Fruit fly (Drosophila melanogaster) whole organism, embryonic: Measurements from ENCODE around the gene CG4133.
A peak's percentile ranks its signal among the peaks of the same experiment; 100 is the strongest.

ENCODE experiments used
- ATbp ChIP-seq: fragments of 200-800 bp; sonication (Bioruptor generic); optimal IDR thresholded peaks from 2 replicates; lab custom pipeline; 2017; ENCODE audit warnings: missing biosample characterization, mild to moderate bottlenecking, missing genetic modification characterization, missing genetic modification reagents
- BtbVII ChIP-seq: fragments of 200-800 bp; sonication (Bioruptor generic); optimal IDR thresholded peaks from 3 replicates; lab custom pipeline; 2017; ENCODE audit warnings: missing biosample characterization, mild to moderate bottlenecking, missing genetic modification characterization
- CG10209 ChIP-seq: fragments of 200-800 bp; sonication (Bioruptor generic); optimal IDR thresholded peaks from 3 replicates; lab custom pipeline; 2017; ENCODE audit warnings: missing biosample characterization, mild to moderate bottlenecking, missing genetic modification characterization, missing genetic modification reagents
- CG10274 ChIP-seq: fragments of 200-800 bp; sonication (Bioruptor generic); optimal IDR thresholded peaks from 3 replicates; lab custom pipeline; 2017; ENCODE audit warnings: missing biosample characterization, mild to moderate bottlenecking, missing genetic modification characterization
- CG12104 ChIP-seq: fragments of 200-800 bp; sonication (Bioruptor generic); optimal IDR thresholded peaks from 3 replicates; lab custom pipeline; 2016; ENCODE audit warnings: missing biosample characterization, missing genetic modification characterization
- CG1603 ChIP-seq: fragments of 200-800 bp; sonication (Bioruptor generic); optimal IDR thresholded peaks from 2 replicates; lab custom pipeline; 2019; ENCODE audit warnings: missing biosample characterization, mild to moderate bottlenecking, missing genetic modification characterization, moderate library complexity
- CG2120 ChIP-seq: fragments of 200-800 bp; sonication (Bioruptor generic); optimal IDR thresholded peaks from 3 replicates; lab custom pipeline; 2016; ENCODE audit warnings: missing biosample characterization, missing genetic modification characterization
- CG2678 ChIP-seq: fragments of 200-800 bp; sonication (Bioruptor generic); optimal IDR thresholded peaks from 3 replicates; lab custom pipeline; 2019; ENCODE audit warnings: missing biosample characterization, mild to moderate bottlenecking, missing genetic modification characterization, moderate library complexity
- CG34376 ChIP-seq: fragments of 200-800 bp; sonication (Bioruptor generic); optimal IDR thresholded peaks from 2 replicates; lab custom pipeline; 2018; ENCODE audit warnings: missing biosample characterization, mild to moderate bottlenecking, missing genetic modification characterization
- CG4328 ChIP-seq: fragments of 200-800 bp; sonication (Bioruptor generic); optimal IDR thresholded peaks from 3 replicates; lab custom pipeline; 2017; ENCODE audit warnings: missing biosample characterization, missing genetic modification reagents, missing genetic modification characterization
- CG6791 ChIP-seq: fragments of 200-800 bp; sonication (Bioruptor generic); IDR thresholded peaks from 3 replicates; pipeline ENCODE4 v1.3.6; 2022; ENCODE audit warnings: missing biosample characterization, missing genetic modification characterization; ENCODE audit not compliant: partially characterized antibody
- CG7357 ChIP-seq: fragments of 200-800 bp; sonication (Bioruptor generic); IDR thresholded peaks from 3 replicates; pipeline ENCODE4 v1.3.6; 2022; ENCODE audit warnings: missing biosample characterization, missing genetic modification characterization
- CG7839 ChIP-seq: fragments of 200-800 bp; sonication (Bioruptor generic); optimal IDR thresholded peaks from 3 replicates; lab custom pipeline; 2018; ENCODE audit warnings: missing biosample characterization, mild to moderate bottlenecking, missing genetic modification characterization, moderate library complexity
- CG8944 ChIP-seq: fragments of 200-800 bp; sonication (Bioruptor generic); optimal IDR thresholded peaks from 3 replicates; lab custom pipeline; 2016; ENCODE audit warnings: missing biosample characterization, missing genetic modification characterization
- CkIIα-i1 ChIP-seq: fragments of 200-800 bp; sonication (Bioruptor generic); IDR thresholded peaks from 2 replicates; pipeline ENCODE4 v1.3.6; 2022; ENCODE audit warnings: missing biosample characterization, missing genetic modification characterization
- D19A ChIP-seq: fragments of 200-800 bp; optimal IDR thresholded peaks from 3 replicates; lab custom pipeline; 2019; ENCODE audit warnings: missing biosample characterization, mild to moderate bottlenecking, missing genetic modification characterization, moderate library complexity
- Dip2 ChIP-seq: fragments of 200-800 bp; sonication (Bioruptor generic); IDR thresholded peaks from 2 replicates; pipeline ENCODE4 v1.3.6; 2022; ENCODE audit warnings: missing biosample characterization, missing genetic modification characterization
- Ets97D ChIP-seq: fragments of 200-800 bp; sonication (Bioruptor generic); optimal IDR thresholded peaks from 3 replicates; lab custom pipeline; 2016; ENCODE audit warnings: missing biosample characterization, missing genetic modification characterization
- Gug ChIP-seq: fragments of 200-800 bp; sonication (Bioruptor generic); IDR thresholded peaks from 4 replicates; pipeline ENCODE4 v1.3.6; 2022; ENCODE audit warnings: missing biosample characterization, missing genetic modification characterization
- HLH3B ChIP-seq: fragments of 200-800 bp; sonication (Bioruptor generic); IDR thresholded peaks from 2 replicates; pipeline ENCODE4 v1.3.6; 2022; ENCODE audit warnings: missing biosample characterization, missing genetic modification characterization
- Mrtf ChIP-seq: fragments of 200-800 bp; sonication (Bioruptor generic); IDR thresholded peaks from 3 replicates; pipeline ENCODE4 v1.3.6; 2022; ENCODE audit warnings: missing biosample characterization, missing genetic modification characterization
- Sry-δ ChIP-seq: fragments of 200-800 bp; sonication (Bioruptor generic); optimal IDR thresholded peaks from 2 replicates; lab custom pipeline; 2016; ENCODE audit warnings: missing biosample characterization, missing genetic modification characterization
- Vsx1 ChIP-seq: fragments of 200-800 bp; sonication (Bioruptor generic); optimal IDR thresholded peaks from 2 replicates; lab custom pipeline; 2017; ENCODE audit warnings: missing biosample characterization, mild to moderate bottlenecking, missing genetic modification characterization, missing genetic modification reagents
- Xbp1 ChIP-seq: fragments of 200-800 bp; sonication (Bioruptor generic); optimal IDR thresholded peaks from 3 replicates; lab custom pipeline; 2016; ENCODE audit warnings: missing biosample characterization, mild to moderate bottlenecking, missing genetic modification characterization
- ap ChIP-seq: fragments of 200-800 bp; sonication (Bioruptor generic); IDR thresholded peaks from 2 replicates; pipeline ENCODE4 v1.3.6; 2022; ENCODE audit warnings: missing biosample characterization, missing genetic modification characterization
- ara ChIP-seq: fragments of 200-800 bp; sonication (Bioruptor generic); IDR thresholded peaks from 2 replicates; pipeline ENCODE4 v1.3.6; 2022; ENCODE audit warnings: missing biosample characterization, missing genetic modification characterization
- ash1 ChIP-seq: fragments of 200-800 bp; sonication (Bioruptor generic); optimal IDR thresholded peaks from 2 replicates; lab custom pipeline; 2018; ENCODE audit warnings: missing biosample characterization, mild to moderate bottlenecking, missing genetic modification characterization
- btn ChIP-seq: fragments of 200-800 bp; sonication (Bioruptor generic); optimal IDR thresholded peaks from 2 replicates; lab custom pipeline; 2016; ENCODE audit warnings: missing biosample characterization, missing genetic modification characterization
- cato ChIP-seq: fragments of 200-800 bp; sonication (Bioruptor generic); optimal IDR thresholded peaks from 2 replicates; lab custom pipeline; 2016; ENCODE audit warnings: missing biosample characterization, missing genetic modification characterization, borderline replicate concordance
- dm ChIP-seq: fragments of 200-800 bp; sonication (Bioruptor generic); optimal IDR thresholded peaks from 3 replicates; lab custom pipeline; 2016; ENCODE audit warnings: missing biosample characterization, missing genetic modification characterization
- dmrt11E ChIP-seq: fragments of 200-800 bp; sonication (Bioruptor generic); optimal IDR thresholded peaks from 3 replicates; lab custom pipeline; 2018; ENCODE audit warnings: missing biosample characterization, mild to moderate bottlenecking, missing genetic modification characterization, moderate library complexity
- dysf ChIP-seq: fragments of 200-800 bp; sonication (Bioruptor generic); IDR thresholded peaks from 3 replicates; pipeline ENCODE4 v1.3.6; 2022; ENCODE audit warnings: missing biosample characterization, missing genetic modification characterization
- eyg ChIP-seq: fragments of 200-800 bp; sonication (Bioruptor generic); optimal IDR thresholded peaks from 3 replicates; lab custom pipeline; 2016; ENCODE audit warnings: missing biosample characterization, missing genetic modification characterization
- ftz-f1 ChIP-seq: fragments of 200-800 bp; sonication (Bioruptor generic); optimal IDR thresholded peaks from 2 replicates; lab custom pipeline; 2016; ENCODE audit warnings: missing biosample characterization, missing genetic modification characterization
- gro ChIP-seq: fragments of 200-800 bp; sonication (Bioruptor generic); optimal IDR thresholded peaks from 2 replicates; lab custom pipeline; 2016; ENCODE audit warnings: missing biosample characterization, missing genetic modification characterization
- jing ChIP-seq: fragments of 200-800 bp; sonication (Bioruptor generic); optimal IDR thresholded peaks from 2 replicates; lab custom pipeline; 2018; ENCODE audit warnings: missing biosample characterization, mild to moderate bottlenecking, missing genetic modification characterization
- lilli ChIP-seq: fragments of 200-800 bp; sonication (Bioruptor generic); optimal IDR thresholded peaks from 3 replicates; lab custom pipeline; 2016; ENCODE audit warnings: missing biosample characterization, missing genetic modification characterization
- lmd ChIP-seq: fragments of 200-800 bp; sonication (Bioruptor generic); IDR thresholded peaks from 2 replicates; pipeline ENCODE4 v1.3.6; 2022; ENCODE audit warnings: missing biosample characterization, missing genetic modification characterization
- luna ChIP-seq: fragments of 200-800 bp; sonication (Bioruptor generic); optimal IDR thresholded peaks from 2 replicates; lab custom pipeline; 2016; ENCODE audit warnings: missing biosample characterization, missing genetic modification characterization
- mam ChIP-seq: fragments of 200-800 bp; sonication (Bioruptor generic); optimal IDR thresholded peaks from 3 replicates; lab custom pipeline; 2016; ENCODE audit warnings: missing biosample characterization, missing genetic modification characterization
- nom ChIP-seq: fragments of 200-800 bp; sonication (Bioruptor generic); optimal IDR thresholded peaks from 2 replicates; lab custom pipeline; 2017; ENCODE audit warnings: missing biosample characterization, missing genetic modification characterization, mild to moderate bottlenecking, moderate library complexity, missing genetic modification reagents
- pb ChIP-seq: fragments of 200-800 bp; sonication (Bioruptor generic); optimal IDR thresholded peaks from 3 replicates; lab custom pipeline; 2016; ENCODE audit warnings: missing biosample characterization, missing genetic modification characterization
- prd ChIP-seq, 3 experiments: fragments of >200 bp in 2 of 3; fragments of 200-800 bp in 1 of 3; sonication (Bioruptor generic) in 1 of 3; optimal IDR thresholded peaks in 2 of 3; IDR thresholded peaks in 1 of 3; 2 replicates in 2 of 3; 3 replicates in 1 of 3; pipeline versions ENCODE4 v1.3.6 to Lab custom; 2017 to 2022; ENCODE audit warnings: missing biosample characterization in 1 of 3, missing genetic modification characterization in 1 of 3
- schlank ChIP-seq: fragments of 200-800 bp; sonication (Bioruptor generic); optimal IDR thresholded peaks from 2 replicates; lab custom pipeline; 2018; ENCODE audit warnings: missing biosample characterization, mild to moderate bottlenecking, missing genetic modification characterization
- sens ChIP-seq: fragments of 200-800 bp; sonication (Bioruptor generic); peaks from one replicate; lab custom pipeline; 2016; ENCODE audit warnings: missing biosample characterization, missing genetic modification characterization
- sima ChIP-seq: fragments of 200-800 bp; sonication (Bioruptor generic); optimal IDR thresholded peaks from 2 replicates; lab custom pipeline; 2016; ENCODE audit warnings: missing biosample characterization, missing genetic modification characterization
- tio ChIP-seq: fragments of 200-800 bp; sonication (Bioruptor generic); optimal IDR thresholded peaks from 2 replicates; lab custom pipeline; 2017; ENCODE audit warnings: missing biosample characterization, missing genetic modification characterization, inconsistent platforms
- tna ChIP-seq: fragments of 200-800 bp; sonication (Bioruptor generic); IDR thresholded peaks from 2 replicates; pipeline ENCODE4 v1.3.6; 2022; ENCODE audit warnings: missing biosample characterization, missing genetic modification characterization; ENCODE audit not compliant: partially characterized antibody
- trh ChIP-seq: fragments of 200-800 bp; sonication (Bioruptor generic); optimal IDR thresholded peaks from 2 replicates; lab custom pipeline; 2016; ENCODE audit warnings: missing biosample characterization, missing genetic modification characterization
- tx ChIP-seq: fragments of 200-800 bp; sonication (Bioruptor generic); optimal IDR thresholded peaks from 2 replicates; lab custom pipeline; 2016; ENCODE audit warnings: missing biosample characterization, missing genetic modification characterization

CG4133 gene

dm6 chr2L:481757-482450, 26.6 kb downstream of the CG4133 start (continued):
- TF ChIP-seq CG1603, result peak; percentile 70
- TF ChIP-seq cato, result no peak
- TF ChIP-seq Gug (GFP tag; lab: Robert Waterston, UW), result peak; percentile 73; the same call in 3 of the 4 replicates
- peak; percentile 47 for TF ChIP-seq pb (GFP tag; lab: Kevin White, UChicago)
- TF ChIP-seq btn (GFP tag; lab: Kevin White, UChicago), result no peak
- no peak for TF ChIP-seq tna (GFP tag; lab: Robert Waterston, UW)
- TF ChIP-seq Ets97D (GFP tag; lab: Kevin White, UChicago), result peak; percentile 25
- TF ChIP-seq CG4328 (GFP tag; lab: Kevin White, UChicago), result peak; percentile 26
- peak; percentile 9 for TF ChIP-seq Sry-δ (GFP tag; lab: Kevin White, UChicago)
- TF ChIP-seq CG10274 (GFP tag; lab: Kevin White, UChicago), result peak; percentile 56
- TF ChIP-seq CkIIα-i1, result no peak
- TF ChIP-seq ash1 (GFP tag; lab: Kevin White, UChicago), result peak; percentile 35
- TF ChIP-seq Mrtf (GFP tag; lab: Robert Waterston, UW), result no peak
- TF ChIP-seq Xbp1 (GFP tag; lab: Kevin White, UChicago), result peak; percentile 78
- peak; percentile 87 for TF ChIP-seq CG10209 (GFP tag; lab: Kevin White, UChicago)
- no peak for TF ChIP-seq CG6791 (GFP tag; lab: Robert Waterston, UW)
- peak; percentile 35 for TF ChIP-seq trh (GFP tag; lab: Kevin White, UChicago)
- TF ChIP-seq nom, result no peak
- no peak for TF ChIP-seq ara
- peak; percentile 84 for TF ChIP-seq BtbVII (GFP tag; lab: Kevin White, UChicago)
- peak; percentile 53 for TF ChIP-seq ATbp (GFP tag; lab: Kevin White, UChicago)
- TF ChIP-seq ftz-f1 (GFP tag; lab: Kevin White, UChicago), result no peak
- no peak for TF ChIP-seq lmd (GFP tag; lab: Robert Waterston, UW)
- TF ChIP-seq CG8944 (GFP tag; lab: Kevin White, UChicago), result peak; percentile 39
- TF ChIP-seq CG2120, result peak; percentile 94
- peak; percentile 44 for TF ChIP-seq dm (GFP tag; lab: Kevin White, UChicago)
- TF ChIP-seq ap (GFP tag; lab: Robert Waterston, UW), result no peak
- TF ChIP-seq tio (GFP tag; lab: Kevin White, UChicago), result peak; percentile 45
- peak; percentile 44 for TF ChIP-seq sima (GFP tag; lab: Kevin White, UChicago)
- peak; percentile 88 for TF ChIP-seq sens
- no peak for TF ChIP-seq prd (optimal IDR thresholded peaks at IDR 0.05; lab: Kevin White, UChicago)
- TF ChIP-seq prd (GFP tag; IDR thresholded peaks at IDR 0.05; lab: Robert Waterston, UW), result no peak
- TF ChIP-seq HLH3B (GFP tag; lab: Robert Waterston, UW), result no peak
- TF ChIP-seq eyg (GFP tag; lab: Kevin White, UChicago), result peak; percentile 65
- peak; percentile 74 for TF ChIP-seq CG7357 (GFP tag; lab: Robert Waterston, UW)
- peak; percentile 57 for TF ChIP-seq CG34376 (GFP tag; lab: Kevin White, UChicago)
- TF ChIP-seq CG2678 (tag; lab: Kevin White, UChicago), result peak; percentile 91
- peak; percentile 65 for TF ChIP-seq tx (GFP tag; lab: Kevin White, UChicago)
- TF ChIP-seq Vsx1 (GFP tag; lab: Kevin White, UChicago), result peak; percentile 65
- TF ChIP-seq mam (GFP tag; lab: Kevin White, UChicago), result peak; percentile 66
- TF ChIP-seq Dip2 (GFP tag; lab: Robert Waterston, UW), result no peak
- peak; percentile 6 for TF ChIP-seq jing
- TF ChIP-seq lilli (GFP tag; lab: Kevin White, UChicago), result peak; percentile 86
- peak; percentile 72 for TF ChIP-seq CG12104 (GFP tag; lab: Kevin White, UChicago)
- no peak for TF ChIP-seq dmrt11E
- peak; percentile 65 for TF ChIP-seq gro (GFP tag; lab: Kevin White, UChicago)
- TF ChIP-seq D19A, result peak; percentile 58
- peak; percentile 77 for TF ChIP-seq schlank (tag; lab: Kevin White, UChicago)
- peak; percentile 23 for TF ChIP-seq luna
- peak; percentile 88 for TF ChIP-seq CG7839
- TF ChIP-seq dysf (GFP tag; lab: Robert Waterston, UW), result no peak
